Fruit fly (Drosophila melanogaster): Measurements from ENCODE around the gene CG12375.
A peak's percentile ranks its signal among the peaks of the same experiment; 100 is the strongest.

CG12375 gene

DNA sequence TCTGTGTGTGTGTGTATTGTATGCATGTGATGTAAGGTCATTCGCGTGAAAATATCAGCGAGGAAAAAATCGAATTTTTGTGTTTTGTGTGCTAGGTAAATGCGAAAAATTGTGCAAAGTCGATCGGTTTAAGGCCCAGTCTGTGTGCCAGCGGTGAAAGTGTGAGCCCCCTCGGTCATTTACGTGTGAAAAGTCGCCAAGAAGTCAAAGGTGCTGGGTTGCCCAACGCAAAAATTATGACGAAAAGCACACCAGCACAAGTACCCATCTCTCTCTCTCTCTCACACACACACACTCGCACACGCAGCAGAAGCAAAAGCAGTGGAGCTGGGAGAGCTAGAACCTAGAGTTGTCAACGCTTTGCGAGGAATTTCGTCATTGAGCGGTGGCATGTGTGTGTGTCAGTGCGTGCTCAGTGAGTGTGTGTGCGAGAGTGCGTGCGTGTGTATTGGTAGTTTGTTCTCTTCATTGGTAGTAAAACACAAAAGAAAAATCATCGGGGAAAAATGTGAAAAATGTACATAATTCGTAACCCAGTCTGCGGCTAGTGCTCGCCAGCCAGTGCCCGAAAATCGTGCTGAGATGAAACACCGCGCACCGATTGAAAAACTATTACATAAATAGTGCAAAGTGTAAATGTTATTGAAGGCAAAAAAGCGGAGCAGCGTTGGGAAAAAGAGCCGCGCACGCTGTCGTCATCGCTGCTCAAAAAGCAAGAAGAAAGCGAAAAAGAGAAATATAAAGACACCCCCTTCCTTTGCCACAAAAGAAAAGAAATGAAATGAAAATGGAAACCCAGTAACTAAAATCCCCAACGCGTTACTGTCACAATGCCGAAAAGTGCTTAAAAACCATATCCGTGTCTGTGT, 43.0 kb downstream of the CG12375 start (continued):
- no peak for TF ChIP-seq CG2875 (GFP tag; optimal IDR thresholded peaks at IDR 0.05)
- TF ChIP-seq hbn (GFP tag; IDR thresholded peaks at IDR 0.05; ENCODE audit: partially characterized antibody), result no peak; the same call in 1 of the 2 replicates
- TF ChIP-seq nom (GFP tag; optimal IDR thresholded peaks at IDR 0.05), result no peak
- TF ChIP-seq CG10431 (GFP tag; optimal IDR thresholded peaks at IDR 0.05), result no peak
- TF ChIP-seq CG31388 (GFP tag; optimal IDR thresholded peaks at IDR 0.05), result no peak
- no peak for TF ChIP-seq NfI (GFP tag; optimal IDR thresholded peaks at IDR 0.05)
- no peak for TF ChIP-seq org-1 (GFP tag; optimal IDR thresholded peaks at IDR 0.05)
- TF ChIP-seq CG11696 (GFP tag; IDR thresholded peaks at IDR 0.05), result no peak
- no peak for TF ChIP-seq CG14014 (GFP tag; IDR thresholded peaks at IDR 0.05)
- TF ChIP-seq pros (GFP tag; optimal IDR thresholded peaks at IDR 0.05), result no peak
- TF ChIP-seq CG11247 (GFP tag; IDR thresholded peaks at IDR 0.05), result no peak
- no peak for TF ChIP-seq grau (tag; optimal IDR thresholded peaks at IDR 0.05)
- TF ChIP-seq CG34422 (GFP tag; IDR thresholded peaks at IDR 0.05), result peak; percentile 60; the same call in 1 of the 3 replicates
- no peak for TF ChIP-seq eve (GFP tag; optimal IDR thresholded peaks at IDR 0.05)
- TF ChIP-seq lov (optimal IDR thresholded peaks at IDR 0.05), result no peak
- TF ChIP-seq lov (GFP tag; IDR thresholded peaks at IDR 0.05), result peak; percentile 42; the same call in 1 of the 3 replicates
- no peak for TF ChIP-seq Dek (tag; optimal IDR thresholded peaks at IDR 0.05)
- TF ChIP-seq Doc3 (GFP tag; IDR thresholded peaks at IDR 0.05; ENCODE audit: partially characterized antibody), result no peak
- TF ChIP-seq danr (GFP tag; IDR thresholded peaks at IDR 0.05), result no peak
- TF ChIP-seq CG34376 (GFP tag; optimal IDR thresholded peaks at IDR 0.05), result peak; percentile 30
- TF ChIP-seq CG1647 (GFP tag; optimal IDR thresholded peaks at IDR 0.05), result no peak
- no peak for TF ChIP-seq zfh1 (GFP tag; IDR thresholded peaks at IDR 0.05)
- no peak for TF ChIP-seq ttk (GFP tag; IDR thresholded peaks at IDR 0.05)
- TF ChIP-seq CG31224 (GFP tag; IDR thresholded peaks at IDR 0.05), result no peak
- TF ChIP-seq CG18764 (GFP tag; optimal IDR thresholded peaks at IDR 0.05), result no peak
- no peak for TF ChIP-seq Ets65A (GFP tag)
- TF ChIP-seq Ets97D (GFP tag; optimal IDR thresholded peaks at IDR 0.05), result no peak
- no peak for TF ChIP-seq Sin3A (optimal IDR thresholded peaks at IDR 0.05)
- no peak for TF ChIP-seq CG13123 (GFP tag; optimal IDR thresholded peaks at IDR 0.05)
- no peak for TF ChIP-seq pb (GFP tag; optimal IDR thresholded peaks at IDR 0.05)
- TF ChIP-seq CG17802 (tag; optimal IDR thresholded peaks at IDR 0.05), result no peak
- TF ChIP-seq jumu (GFP tag; optimal IDR thresholded peaks at IDR 0.05), result no peak
- no peak for TF ChIP-seq disco-r (GFP tag; optimal IDR thresholded peaks at IDR 0.05)
- TF ChIP-seq pfk (GFP tag; optimal IDR thresholded peaks at IDR 0.05), result no peak
- no peak for TF ChIP-seq CG3995 (GFP tag; optimal IDR thresholded peaks at IDR 0.05)
- TF ChIP-seq CkIIα-i1 (GFP tag; IDR thresholded peaks at IDR 0.05), result no peak
- no peak for TF ChIP-seq eyg (GFP tag; optimal IDR thresholded peaks at IDR 0.05)
- TF ChIP-seq Blimp-1 (GFP tag; optimal IDR thresholded peaks at IDR 0.05), result no peak
- TF ChIP-seq prd (optimal IDR thresholded peaks at IDR 0.05), result no peak
- no peak for TF ChIP-seq prd (GFP tag; IDR thresholded peaks at IDR 0.05)
- TF ChIP-seq yki (optimal IDR thresholded peaks at IDR 0.05), result peak; percentile 38
- TF ChIP-seq CG31365 (tag; optimal IDR thresholded peaks at IDR 0.05), result no peak
- TF ChIP-seq exex (tag; optimal IDR thresholded peaks at IDR 0.05), result peak; percentile 4
- no peak for TF ChIP-seq Mrtf (GFP tag; IDR thresholded peaks at IDR 0.05)
- no peak for TF ChIP-seq CG33213 (GFP tag; optimal IDR thresholded peaks at IDR 0.05)
- no peak for TF ChIP-seq Aef1 (GFP tag; IDR thresholded peaks at IDR 0.05)
- TF ChIP-seq Sox102F (GFP tag; optimal IDR thresholded peaks at IDR 0.05), result no peak
- TF ChIP-seq ro (GFP tag; IDR thresholded peaks at IDR 0.05), result no peak
- TF ChIP-seq CG10321 (GFP tag; IDR thresholded peaks at IDR 0.05), result no peak
- TF ChIP-seq CG6254 (GFP tag; optimal IDR thresholded peaks at IDR 0.05), result no peak
- TF ChIP-seq slou (GFP tag; optimal IDR thresholded peaks at IDR 0.05), result no peak
- TF ChIP-seq Adf1 (GFP tag; IDR thresholded peaks at IDR 0.05), result peak; percentile 48; the same call in 1 of the 2 replicates
